Worm (Caenorhabditis elegans) whole organism, L1 larva: ENCODE data around the gene srz-18.

Experiments
- C34B4.2 ChIP-seq: sonication (generic microtip); optimal IDR thresholded peaks from 2 replicates; lab custom pipeline; 2017; ENCODE audit warnings: mild to moderate bottlenecking, missing genetic modification characterization, missing compliant biosample characterization
- Y116A8C.19 ChIP-seq: sonication (generic microtip); optimal IDR thresholded peaks from 2 replicates; lab custom pipeline; 2016; ENCODE audit warnings: missing compliant biosample characterization, missing genetic modification characterization, borderline replicate concordance
- alr-1 ChIP-seq: fragments of 200-800 bp; sonication (Bioruptor generic); optimal IDR thresholded peaks from 2 replicates; lab custom pipeline; 2018; ENCODE audit warnings: borderline replicate concordance, mild to moderate bottlenecking, missing genetic modification characterization, missing compliant biosample characterization
- ceh-8 ChIP-seq: fragments of 200-800 bp; sonication (Bioruptor generic); optimal IDR thresholded peaks from 2 replicates; lab custom pipeline; 2018; ENCODE audit warnings: mild to moderate bottlenecking, missing genetic modification characterization, moderate library complexity, missing compliant biosample characterization
- ceh-82 ChIP-seq, 3 experiments: fragments of 150-350 bp in 1 of 3; sonication (generic microtip) in 2 of 3; optimal IDR thresholded peaks; 2 replicates each; lab custom pipeline; 2014 to 2017; ENCODE audit warnings: missing biosample characterization in 3 of 3, missing genetic modification characterization in 3 of 3
- ceh-90 ChIP-seq: sonication (generic microtip); optimal IDR thresholded peaks from 2 replicates; lab custom pipeline; 2016; ENCODE audit warnings: missing genetic modification characterization, missing compliant biosample characterization
- ces-1 ChIP-seq: fragments of 150-350 bp; optimal IDR thresholded peaks from 2 replicates; lab custom pipeline; 2014; ENCODE audit warnings: missing biosample characterization, missing genetic modification reagents, missing genetic modification characterization
- dpl-1 ChIP-seq, 3 experiments: fragments of 150-350 bp in 2 of 3; sonication (generic microtip) in 1 of 3; optimal IDR thresholded peaks; 2 replicates each; lab custom pipeline; 2014 to 2017; ENCODE audit warnings: missing biosample characterization in 3 of 3, missing genetic modification characterization in 3 of 3, missing genetic modification reagents in 3 of 3
- dsc-1 ChIP-seq: sonication (generic microtip); optimal IDR thresholded peaks from 2 replicates; lab custom pipeline; 2016; ENCODE audit warnings: mild to moderate bottlenecking, missing genetic modification characterization, missing compliant biosample characterization
- elt-2 ChIP-seq: sonication (generic microtip); optimal IDR thresholded peaks from 2 replicates; lab custom pipeline; 2016; ENCODE audit warnings: missing genetic modification characterization, mild to moderate bottlenecking, inconsistent platforms, missing compliant biosample characterization, missing genetic modification reagents
- elt-3 ChIP-seq, 6 experiments: fragments of 150-350 bp in 1 of 6; sonication (generic microtip); optimal IDR thresholded peaks; 2 replicates each; lab custom pipeline; 2017 to 2018; ENCODE audit warnings: missing biosample characterization in 6 of 6, missing genetic modification characterization in 6 of 6, inconsistent platforms in 1 of 6
- fkh-10 ChIP-seq: sonication (generic microtip); optimal IDR thresholded peaks from 2 replicates; lab custom pipeline; 2017; ENCODE audit warnings: missing biosample characterization, missing genetic modification reagents, missing genetic modification characterization
- fkh-4 ChIP-seq: sonication (generic microtip); optimal IDR thresholded peaks from 2 replicates; lab custom pipeline; 2016; ENCODE audit warnings: missing compliant biosample characterization, missing genetic modification characterization, borderline replicate concordance
- grh-1 ChIP-seq: fragments of 200-800 bp; sonication (Bioruptor generic); IDR thresholded peaks from 2 replicates; pipeline ENCODE4 v1.3.6; 2022; ENCODE audit warnings: missing genetic modification reagents, missing genetic modification characterization, missing compliant biosample characterization
- hlh-4 ChIP-seq: sonication (generic microtip); optimal IDR thresholded peaks from 2 replicates; lab custom pipeline; 2016; ENCODE audit warnings: mild to moderate bottlenecking, missing genetic modification characterization, missing compliant biosample characterization
- isw-1 ChIP-seq: fragments of 200-800 bp; sonication (Bioruptor generic); IDR thresholded peaks from 2 replicates; pipeline ENCODE4 v1.3.6; 2022; ENCODE audit warnings: missing genetic modification characterization, missing compliant biosample characterization
- lin-14 ChIP-seq: fragments of 200-800 bp; sonication (Bioruptor generic); optimal IDR thresholded peaks from 2 replicates; lab custom pipeline; 2018; ENCODE audit warnings: mild to moderate bottlenecking, missing genetic modification characterization, moderate library complexity, missing compliant biosample characterization
- mdl-1 ChIP-seq, 2 experiments: fragments of 150-350 bp; optimal IDR thresholded peaks; 2 replicates each; lab custom pipeline; 2014 to 2017; ENCODE audit warnings: missing biosample characterization in 2 of 2, missing genetic modification characterization in 2 of 2, inconsistent platforms in 1 of 2
- mef-2 ChIP-seq: fragments of 150-350 bp; optimal IDR thresholded peaks from 2 replicates; lab custom pipeline; 2014; ENCODE audit warnings: missing biosample characterization, missing genetic modification characterization
- nhr-12 ChIP-seq: sonication (generic microtip); optimal IDR thresholded peaks from 2 replicates; lab custom pipeline; 2017; ENCODE audit warnings: missing biosample characterization, missing genetic modification characterization
- nhr-19 ChIP-seq: fragments of 200-800 bp; sonication (Bioruptor generic); conservative IDR thresholded peaks from 2 replicates; pipeline ENCODE4 v1.3.6; 2022; ENCODE audit warnings: missing genetic modification characterization, missing compliant biosample characterization
- nhr-84 ChIP-seq: sonication (generic microtip); optimal IDR thresholded peaks from 2 replicates; lab custom pipeline; 2017; ENCODE audit warnings: missing biosample characterization, missing genetic modification characterization
- nhr-85 ChIP-seq: sonication (generic microtip); peaks from one replicate; lab custom pipeline; 2016; ENCODE audit warnings: missing genetic modification characterization, inconsistent platforms, missing compliant biosample characterization
- skn-1 ChIP-seq: fragments of 150-350 bp; optimal IDR thresholded peaks from 2 replicates; lab custom pipeline; 2014; ENCODE audit warnings: missing biosample characterization, missing genetic modification characterization
- sox-4 ChIP-seq: sonication (generic microtip); optimal IDR thresholded peaks from 2 replicates; lab custom pipeline; 2016; ENCODE audit warnings: missing genetic modification characterization, missing compliant biosample characterization
- sptf-1 ChIP-seq: fragments of 150-350 bp; optimal IDR thresholded peaks from 2 replicates; lab custom pipeline; 2014; ENCODE audit warnings: missing biosample characterization, missing genetic modification characterization
- swsn-7 ChIP-seq: sonication (generic microtip); optimal IDR thresholded peaks from 2 replicates; lab custom pipeline; 2016; ENCODE audit warnings: missing genetic modification characterization, missing compliant biosample characterization
- unc-130 ChIP-seq: fragments of 150-350 bp; optimal IDR thresholded peaks from 2 replicates; lab custom pipeline; 2017; ENCODE audit warnings: missing biosample characterization, missing genetic modification characterization, inconsistent platforms
- unc-98 ChIP-seq: fragments of 200-800 bp; sonication (Bioruptor generic); IDR thresholded peaks from 2 replicates; pipeline ENCODE4 v1.3.6; 2022; ENCODE audit warnings: missing genetic modification characterization, missing compliant biosample characterization
- xbp-1 ChIP-seq: sonication (generic microtip); optimal IDR thresholded peaks from 2 replicates; lab custom pipeline; 2016; ENCODE audit warnings: missing genetic modification characterization, missing compliant biosample characterization
- zag-1 ChIP-seq: fragments of 150-350 bp; optimal IDR thresholded peaks from 2 replicates; lab custom pipeline; 2014; ENCODE audit warnings: missing biosample characterization, missing genetic modification characterization
- zip-4 ChIP-seq: fragments of 200-800 bp; sonication (Bioruptor generic); optimal IDR thresholded peaks from 2 replicates; lab custom pipeline; 2018; ENCODE audit warnings: mild to moderate bottlenecking, missing genetic modification characterization, moderate library complexity, missing compliant biosample characterization

Gene srz-18

ce11 chrV:20618632-20619031 is 7.9 kb upstream of the srz-18 start, which contains the start of gene F46B3.7:
TSS of gene F46B3.7 (minus strand) at chrV:20618732.
- TF ChIP-seq elt-3 (tag; optimal IDR thresholded peaks at IDR 0.05; lab: Kevin White, UChicago), result no peak
- TF ChIP-seq fkh-10 (GFP tag; lab: Kevin White, UChicago), result no peak
- no peak for TF ChIP-seq zag-1 (tag; lab: Kevin White, UChicago)
- TF ChIP-seq mef-2 (tag; lab: Kevin White, UChicago), result no peak
- TF ChIP-seq lin-14 (GFP tag; lab: Kevin White, UChicago), result no peak
- no peak for TF ChIP-seq skn-1 (tag; lab: Kevin White, UChicago)
- no peak for TF ChIP-seq alr-1 (tag; lab: Kevin White, UChicago)
- TF ChIP-seq ceh-90 (tag; lab: Kevin White, UChicago), result no peak

- TF ChIP-seq mdl-1 (tag; optimal IDR thresholded peaks at IDR 0.05; lab: Kevin White, UChicago) (no peak), dpl-1 (GFP tag; optimal IDR thresholded peaks at IDR 0.05; lab: Kevin White, UChicago) (no peak)
Measured at ce11 chrV:20623060-20623459, 3.5 kb upstream of the srz-18 start, which contains the start of gene F46B3.8. TSS of gene F46B3.8 (minus strand) at chrV:20623160.

- no peak for TF ChIP-seq sptf-1
- TF ChIP-seq xbp-1 (tag; lab: Kevin White, UChicago), result no peak
- no peak for TF ChIP-seq ceh-8
- TF ChIP-seq nhr-85, result no peak
- no peak for TF ChIP-seq nhr-19 (GFP tag; lab: Robert Waterston, UW)
- no peak for TF ChIP-seq nhr-12 (tag; lab: Kevin White, UChicago)
- TF ChIP-seq zip-4, result no peak
- TF ChIP-seq swsn-7 (tag; lab: Kevin White, UChicago), result no peak
- TF ChIP-seq fkh-4 (tag; lab: Kevin White, UChicago), result no peak
- TF ChIP-seq C34B4.2 (tag; lab: Kevin White, UChicago), result no peak
- TF ChIP-seq nhr-84, result no peak
- TF ChIP-seq elt-2 (tag; lab: Kevin White, UChicago), result no peak
Measured at ce11 chrV:20625260-20625659, 1.3 kb upstream of the srz-18 start.

ce11 chrV:20631255-20631654 is 4.7 kb downstream of the srz-18 start, which contains the start of gene F46B3.14:
TSS of gene F46B3.14 (minus strand) at chrV:20631355.
- TF ChIP-seq dsc-1 (tag; lab: Kevin White, UChicago), result no peak
- TF ChIP-seq, all 84 proteins: peak for 0

ce11 chrV:20633619-20634018 is 7.1 kb downstream of the srz-18 start, which contains the start of gene F46B3.15:
TSS of gene F46B3.15 (minus strand) at chrV:20633719.
- TF ChIP-seq ceh-82 (tag; optimal IDR thresholded peaks at IDR 0.05; lab: Kevin White, UChicago) (no peak), sptf-1 (no peak)

ce11 chrV:20634330-20634729 is 7.8 kb downstream of the srz-18 start, which contains the start of gene F46B3.16:
TSS of gene F46B3.16 (plus strand) at chrV:20634630.
- TF ChIP-seq isw-1 (GFP tag; lab: Robert Waterston, UW) (no peak), grh-1 (GFP tag; lab: Robert Waterston, UW) (no peak), C34B4.2 (tag; lab: Kevin White, UChicago) (no peak)

ce11 chrV:20636855-20637254 is 10.3 kb downstream of the srz-18 start, which contains the start of gene ttr-13:
TSS of gene ttr-13 (minus strand) at chrV:20636955.
- TF ChIP-seq unc-98 (GFP tag; lab: Robert Waterston, UW) (no peak), unc-130 (no peak), ces-1 (no peak), hlh-4 (tag; lab: Kevin White, UChicago) (no peak), Y116A8C.19 (tag; lab: Kevin White, UChicago) (no peak), sox-4 (tag; lab: Kevin White, UChicago) (no peak)
